Fruit fly (Drosophila melanogaster) whole organism, wandering third instar larva: ENCODE measurements around the gene gce.

ENCODE experiments used
- CG9705 ChIP-seq: fragments of 200-800 bp; sonication (Bioruptor generic); optimal IDR thresholded peaks from 2 replicates; lab custom pipeline; 2018; ENCODE audit warnings: missing biosample characterization, mild to moderate bottlenecking, missing genetic modification characterization
- CrebA ChIP-seq: fragments of 200-800 bp; sonication (Bioruptor generic); optimal IDR thresholded peaks from 2 replicates; lab custom pipeline; 2016; ENCODE audit warnings: missing biosample characterization, mild to moderate bottlenecking, missing genetic modification characterization, borderline replicate concordance
- Dfd ChIP-seq: fragments of >200 bp; optimal IDR thresholded peaks from 2 replicates; lab custom pipeline; 2017; ENCODE audit warnings: missing biosample characterization, missing genetic modification characterization
- Dif ChIP-seq: fragments of 200-275, 200-300 bp; sonication (Bioruptor generic); optimal IDR thresholded peaks from 2 replicates; lab custom pipeline; 2018; ENCODE audit warnings: missing biosample characterization, missing genetic modification characterization; ENCODE audit not compliant: partially characterized antibody
- HLH106 ChIP-seq: fragments of 200-800 bp; optimal IDR thresholded peaks from 3 replicates; lab custom pipeline; 2019; ENCODE audit warnings: missing biosample characterization, mild to moderate bottlenecking, missing genetic modification characterization, moderate library complexity
- Hnf4 ChIP-seq: fragments of 200-800 bp; sonication (Bioruptor generic); optimal IDR thresholded peaks from 2 replicates; lab custom pipeline; 2016; ENCODE audit warnings: missing biosample characterization, mild to moderate bottlenecking, missing genetic modification characterization
- Hr78 ChIP-seq: fragments of >200 bp; optimal IDR thresholded peaks from 2 replicates; lab custom pipeline; 2017; ENCODE audit warnings: missing biosample characterization, missing genetic modification characterization
- Jra ChIP-seq: sonication (Bioruptor generic); optimal IDR thresholded peaks from 2 replicates; lab custom pipeline; 2016; ENCODE audit warnings: missing biosample characterization, missing genetic modification characterization
- Mio ChIP-seq: sonication (Bioruptor generic); optimal IDR thresholded peaks from 2 replicates; lab custom pipeline; 2016; ENCODE audit warnings: missing biosample characterization, missing genetic modification characterization
- Myc ChIP-seq: fragments of >200 bp; optimal IDR thresholded peaks from 2 replicates; lab custom pipeline; 2017
- N ChIP-seq: fragments of >200 bp; optimal IDR thresholded peaks from 2 replicates; lab custom pipeline; 2018; ENCODE audit warnings: missing biosample characterization, missing external identifiers, missing genetic modification characterization
- OdsH ChIP-seq: fragments of 200-800 bp; sonication (Bioruptor generic); optimal IDR thresholded peaks from 2 replicates; lab custom pipeline; 2016; ENCODE audit warnings: missing biosample characterization, mild to moderate bottlenecking, missing genetic modification characterization
- Rel ChIP-seq, 2 experiments: fragments of 200-800 bp; sonication (Bioruptor generic) in 1 of 2; optimal IDR thresholded peaks; 2 replicates in 1 of 2; 3 replicates in 1 of 2; lab custom pipeline; 2016 to 2019; ENCODE audit warnings: mild to moderate bottlenecking in 2 of 2, missing biosample characterization in 2 of 2, missing genetic modification characterization in 2 of 2, moderate library complexity in 1 of 2
- Sp1 ChIP-seq: fragments of 200-800 bp; sonication (Bioruptor generic); optimal IDR thresholded peaks from 3 replicates; lab custom pipeline; 2019; ENCODE audit warnings: missing biosample characterization, mild to moderate bottlenecking, missing genetic modification characterization, moderate library complexity
- Vsx2 ChIP-seq: fragments of 200-300, 225-300 bp; sonication (Bioruptor generic); optimal IDR thresholded peaks from 2 replicates; lab custom pipeline; 2018; ENCODE audit warnings: missing biosample characterization, missing genetic modification characterization; ENCODE audit not compliant: partially characterized antibody
- br ChIP-seq: fragments of 200-800 bp; sonication (Bioruptor generic); optimal IDR thresholded peaks from 2 replicates; lab custom pipeline; 2016; ENCODE audit warnings: missing biosample characterization, missing genetic modification characterization
- dl ChIP-seq, 2 experiments: fragments of 175-275, 200-275 bp in 1 of 2; fragments of 200-275 bp in 1 of 2; sonication (Bioruptor generic); optimal IDR thresholded peaks; lab custom pipeline; 2018; ENCODE audit warnings: mild to moderate bottlenecking in 2 of 2, missing biosample characterization in 2 of 2, missing genetic modification characterization in 2 of 2, moderate library complexity in 2 of 2; ENCODE audit not compliant: partially characterized antibody in 2 of 2, insufficient read depth in 1 of 2
- dmrt93B ChIP-seq: fragments of 200-800 bp; sonication (Bioruptor generic); optimal IDR thresholded peaks from 2 replicates; lab custom pipeline; 2018; ENCODE audit warnings: missing biosample characterization, mild to moderate bottlenecking, missing genetic modification characterization
- dsf ChIP-seq: sonication (Bioruptor generic); optimal IDR thresholded peaks from 2 replicates; lab custom pipeline; 2016; ENCODE audit warnings: missing biosample characterization, missing genetic modification characterization, borderline replicate concordance
- ey ChIP-seq: fragments of 200-800 bp; sonication (Bioruptor generic); optimal IDR thresholded peaks from 2 replicates; lab custom pipeline; 2016; ENCODE audit warnings: missing biosample characterization, missing genetic modification characterization
- foxo ChIP-seq, 2 experiments: fragments of 200-800 bp; sonication (Bioruptor generic); optimal IDR thresholded peaks; 2 replicates in 1 of 2; 3 replicates in 1 of 2; lab custom pipeline; 2016 to 2017; ENCODE audit warnings: missing biosample characterization in 2 of 2, missing genetic modification characterization in 2 of 2
- fru ChIP-seq: fragments of 200-800 bp; sonication (Bioruptor generic); optimal IDR thresholded peaks from 3 replicates; lab custom pipeline; 2016; ENCODE audit warnings: missing biosample characterization, mild to moderate bottlenecking, missing genetic modification characterization
- h ChIP-seq: fragments of 200-800 bp; sonication (Bioruptor generic); optimal IDR thresholded peaks from 3 replicates; lab custom pipeline; 2016; ENCODE audit warnings: missing biosample characterization, mild to moderate bottlenecking, missing genetic modification characterization
- lola ChIP-seq: fragments of >200 bp; optimal IDR thresholded peaks from 2 replicates; lab custom pipeline; 2017; ENCODE audit warnings: missing biosample characterization, missing genetic modification characterization
- pan ChIP-seq: fragments of >200 bp; optimal IDR thresholded peaks from 2 replicates; lab custom pipeline; 2017
- psq ChIP-seq: fragments of 200-800 bp; sonication (Bioruptor generic); optimal IDR thresholded peaks from 3 replicates; lab custom pipeline; 2017; ENCODE audit warnings: missing biosample characterization, mild to moderate bottlenecking, missing genetic modification characterization, moderate library complexity
- rgr ChIP-seq: fragments of 200-800 bp; sonication (Bioruptor generic); optimal IDR thresholded peaks from 3 replicates; lab custom pipeline; 2016; ENCODE audit warnings: missing biosample characterization, mild to moderate bottlenecking, missing genetic modification characterization
- sv ChIP-seq: fragments of 200-800 bp; sonication (Bioruptor generic); optimal IDR thresholded peaks from 3 replicates; lab custom pipeline; 2016; ENCODE audit warnings: missing biosample characterization, missing genetic modification characterization
- tai ChIP-seq: sonication (Bioruptor generic); optimal IDR thresholded peaks from 2 replicates; lab custom pipeline; 2016; ENCODE audit warnings: missing biosample characterization, missing genetic modification characterization
- usp ChIP-seq: fragments of >200 bp; optimal IDR thresholded peaks from 2 replicates; lab custom pipeline; 2017; ENCODE audit warnings: missing biosample characterization, missing genetic modification characterization
- woc ChIP-seq: sonication (Bioruptor generic); optimal IDR thresholded peaks from 2 replicates; lab custom pipeline; 2016; ENCODE audit warnings: missing biosample characterization, mild to moderate bottlenecking, missing genetic modification characterization

The gce gene

DNA sequence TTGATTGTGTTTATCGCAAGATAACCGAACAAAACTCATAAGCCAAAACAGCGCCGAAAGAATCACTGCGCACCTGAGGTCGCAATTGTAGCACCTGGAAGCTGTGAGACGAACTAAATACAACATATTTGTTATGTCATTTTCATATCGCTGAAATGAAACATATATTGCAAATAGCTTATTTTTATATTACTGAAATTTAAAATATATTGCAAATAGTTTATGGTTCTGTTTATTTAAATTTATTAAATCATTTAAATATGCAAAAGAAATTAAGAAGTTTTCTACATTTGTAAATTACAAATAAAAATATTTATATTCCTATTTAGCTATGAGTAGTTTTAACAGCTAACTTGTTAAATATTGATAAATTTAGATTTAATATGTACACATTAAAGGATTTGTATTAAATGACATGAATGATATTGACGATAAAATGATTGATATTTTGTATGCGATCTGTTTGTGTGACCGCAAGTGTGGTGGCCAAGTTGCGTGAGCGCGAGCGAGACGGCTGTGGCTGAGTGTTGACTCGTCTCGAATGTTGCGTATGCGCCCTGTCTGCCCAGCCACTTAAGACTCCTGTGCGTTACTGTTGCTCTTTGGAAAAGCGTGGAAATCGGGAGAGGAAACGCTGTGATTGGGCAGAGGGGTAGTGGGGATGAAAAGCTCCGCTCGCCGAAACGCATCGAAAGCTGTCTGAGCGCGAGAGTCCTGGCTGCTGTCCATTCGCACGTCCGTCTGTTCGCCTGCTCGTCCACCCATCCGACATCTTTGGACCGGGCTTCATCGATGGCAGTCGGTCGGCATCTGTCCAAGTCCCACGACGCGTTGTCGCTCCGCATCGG is at the start of gene gce:
Gene gce, plus strand, starts transcription at position 798 of the 848 bp plus-strand sequence.
- TF ChIP-seq h (GFP tag; lab: Kevin White, UChicago) (no peak), foxo (GFP tag; optimal IDR thresholded peaks at IDR 0.05; lab: Kevin White, UChicago) (peak in 1 of 2 experiments; percentile 46), Dif (GFP tag; lab: Kevin White, UChicago) (peak; percentile 1), Vsx2 (no peak), HLH106 (peak; percentile 42), OdsH (GFP tag; lab: Kevin White, UChicago) (peak; percentile 20), usp (no peak), woc (GFP tag; lab: Kevin White, UChicago) (no peak), sv (peak; percentile 10), tai (GFP tag; lab: Kevin White, UChicago) (no peak), rgr (GFP tag; lab: Kevin White, UChicago) (peak; percentile 33), psq (GFP tag; lab: Kevin White, UChicago) (peak; percentile 6), Sp1 (GFP tag; lab: Kevin White, UChicago) (peak; percentile 52), Hnf4 (GFP tag; lab: Kevin White, UChicago) (no peak), dl (GFP tag; optimal IDR thresholded peaks at IDR 0.05; lab: Kevin White, UChicago; ENCODE audit: insufficient read depth in 1 of 2, partially characterized antibody in 2 of 2) (no peak)

DNA sequence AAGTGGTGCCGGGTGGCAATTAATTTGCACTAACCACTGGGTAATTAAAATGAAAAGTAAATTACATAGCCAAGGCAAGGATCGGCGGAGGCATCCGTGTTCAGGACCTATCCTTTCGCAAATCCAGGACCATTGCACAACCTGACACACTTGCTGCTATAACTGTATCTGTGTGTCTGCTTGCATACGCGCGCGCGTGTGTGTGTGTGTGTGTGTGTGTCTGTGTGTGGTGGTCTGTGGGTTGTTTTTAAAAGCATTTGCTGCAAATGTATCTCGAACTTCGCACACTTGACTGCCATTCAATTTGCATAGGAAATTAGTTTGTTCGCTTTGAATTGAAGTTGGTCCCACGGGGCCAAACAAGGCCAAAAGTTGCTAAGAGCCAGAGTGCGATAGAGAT is 38.3 kb upstream of the gce start:
- TF ChIP-seq CG9705 (GFP tag; lab: Kevin White, UChicago) (no peak), Dfd (GFP tag; lab: Kevin White, UChicago) (peak; percentile 40)
- TF ChIP-seq, all 38 proteins: peak for 1

DNA sequence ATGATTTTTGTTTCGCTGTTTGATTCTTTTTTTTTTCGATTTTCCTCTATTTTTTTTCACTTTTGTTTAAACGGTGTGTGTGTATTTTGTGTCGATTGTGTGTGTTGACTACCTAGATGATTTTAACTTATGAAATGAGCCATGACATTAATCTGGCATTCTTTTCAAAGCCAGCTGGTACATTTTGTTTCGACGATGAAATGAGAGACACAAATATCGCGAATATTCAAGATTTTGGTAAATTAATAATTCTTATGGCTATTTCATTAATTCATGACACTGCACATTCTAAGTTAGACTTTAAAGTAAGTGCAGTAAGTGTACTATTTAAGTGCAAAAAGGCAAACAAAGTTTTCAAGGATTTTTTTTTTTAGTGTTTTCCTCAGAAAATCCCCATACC is 25.3 kb upstream of the gce start, which contains the start of gene CG9106:
Gene CG9106, minus strand, starts transcription at position 101 of the 400 bp plus-strand sequence.
- no peak for TF ChIP-seq OdsH (GFP tag; lab: Kevin White, UChicago)
- no peak for TF ChIP-seq dsf (GFP tag; lab: Kevin White, UChicago)
- no peak for TF ChIP-seq sv
- TF ChIP-seq Rel (GFP tag; optimal IDR thresholded peaks at IDR 0.05; lab: Kevin White, UChicago), result no peak
- no peak for TF ChIP-seq Rel (tag; optimal IDR thresholded peaks at IDR 0.05; lab: Kevin White, UChicago)
- no peak for TF ChIP-seq usp
- no peak for TF ChIP-seq lola
- no peak for TF ChIP-seq Mio (GFP tag; lab: Kevin White, UChicago)
- TF ChIP-seq woc (GFP tag; lab: Kevin White, UChicago), result no peak
- no peak for TF ChIP-seq N
- no peak for TF ChIP-seq Jra (GFP tag; lab: Kevin White, UChicago)
- no peak for TF ChIP-seq Hr78 (GFP tag; lab: Kevin White, UChicago)

- TF ChIP-seq Sp1 (GFP tag; lab: Kevin White, UChicago) (no peak), fru (GFP tag; lab: Kevin White, UChicago) (no peak), Myc (lab: Kevin White, UChicago) (no peak), ey (GFP tag; lab: Kevin White, UChicago) (no peak), tai (GFP tag; lab: Kevin White, UChicago) (no peak), OdsH (GFP tag; lab: Kevin White, UChicago) (no peak), pan (lab: Kevin White, UChicago) (no peak), CG9705 (GFP tag; lab: Kevin White, UChicago) (no peak)
- TF ChIP-seq, all 38 proteins: peak for 0
These were observed 4.8 kb upstream of the gce start, which contains the start of gene CG5877 for dm6 chrX:15292794-15293193. Gene CG5877 (plus strand): TSS chrX:15293031.

DNA sequence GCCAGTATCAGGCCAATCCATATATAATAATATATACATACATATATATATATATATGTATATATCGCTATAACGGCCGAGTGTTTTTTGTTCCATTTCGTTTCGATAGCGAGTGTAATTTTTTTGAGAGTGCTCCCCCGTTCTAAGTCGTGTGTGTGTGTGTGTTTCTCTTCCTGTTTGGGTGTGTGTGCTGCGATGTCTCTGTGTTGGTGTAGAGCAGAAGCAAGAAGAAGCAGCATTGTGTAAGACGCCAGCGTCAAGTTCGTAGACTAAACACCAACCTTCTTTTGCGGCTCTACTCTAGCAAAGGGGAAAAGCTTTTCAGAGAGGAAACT is 364 bp downstream of the gce start:
- TF ChIP-seq dsf (GFP tag; lab: Kevin White, UChicago) (no peak), Rel (GFP tag; optimal IDR thresholded peaks at IDR 0.05; lab: Kevin White, UChicago) (no peak), Rel (tag; optimal IDR thresholded peaks at IDR 0.05; lab: Kevin White, UChicago) (peak; percentile 97), ey (GFP tag; lab: Kevin White, UChicago) (no peak), dmrt93B (GFP tag; lab: Kevin White, UChicago) (no peak), tai (GFP tag; lab: Kevin White, UChicago) (no peak), CrebA (no peak), br (GFP tag; lab: Kevin White, UChicago) (no peak), h (GFP tag; lab: Kevin White, UChicago) (no peak)
